Worm (Caenorhabditis elegans): ENCODE measurements around the gene T21D12.7.

The T21D12.7 gene

ce11 chrIV:307205-307604 is 15.9 kb upstream of the T21D12.7 start, which contains the start of gene swt-1:
swt-1 (plus strand) TSS chrIV:307505.
- TF ChIP-seq dmd-4 (tag; optimal IDR thresholded peaks at IDR 0.05), result no peak
- no peak for TF ChIP-seq nhr-6 (tag; optimal IDR thresholded peaks at IDR 0.05)

- TF ChIP-seq C34F6.9 (tag; optimal IDR thresholded peaks at IDR 0.05), result peak; percentile 41
- TF ChIP-seq sma-9 (GFP tag; optimal IDR thresholded peaks at IDR 0.05), result peak; percentile 24
- no peak for TF ChIP-seq sma-9 (tag; optimal IDR thresholded peaks at IDR 0.05)
- no peak for TF ChIP-seq mab-5 (tag; optimal IDR thresholded peaks at IDR 0.05)
- TF ChIP-seq unc-55 (GFP tag; optimal IDR thresholded peaks at IDR 0.05), result peak; percentile 55
- peak in 1 of 2 experiments; percentile 35 for TF ChIP-seq lsy-2 (tag; optimal IDR thresholded peaks at IDR 0.05)
- TF ChIP-seq nhr-129 (tag; optimal IDR thresholded peaks at IDR 0.05), result peak; percentile 26
- TF ChIP-seq snpc-4 (tag; optimal IDR thresholded peaks at IDR 0.05), result no peak
These were observed 15.3 kb upstream of the T21D12.7 start for ce11 chrIV:306572-306971.

- no peak for TF ChIP-seq ZK546.5 (tag; optimal IDR thresholded peaks at IDR 0.05)
- TF ChIP-seq nhr-6 (tag; optimal IDR thresholded peaks at IDR 0.05), result no peak
- TF ChIP-seq crh-2 (tag; optimal IDR thresholded peaks at IDR 0.05), result no peak
- TF ChIP-seq nhr-11 (tag; optimal IDR thresholded peaks at IDR 0.05), result no peak
- no peak for TF ChIP-seq nhr-25 (tag; optimal IDR thresholded peaks at IDR 0.05)
- TF ChIP-seq mdl-1 (tag; optimal IDR thresholded peaks at IDR 0.05), result no peak
- no peak for TF ChIP-seq sma-9 (GFP tag; optimal IDR thresholded peaks at IDR 0.05)
- no peak for TF ChIP-seq sma-9 (tag; optimal IDR thresholded peaks at IDR 0.05)
- no peak for TF ChIP-seq zag-1 (tag; optimal IDR thresholded peaks at IDR 0.05)
These were observed 13.8 kb upstream of the T21D12.7 start for ce11 chrIV:305101-305500.

- TF ChIP-seq sma-3 (GFP tag; optimal IDR thresholded peaks at IDR 0.05), result peak; percentile 3
- TF ChIP-seq R02D3.7 (tag; optimal IDR thresholded peaks at IDR 0.05), result no peak
- peak; percentile 68 for TF ChIP-seq sma-9 (GFP tag; optimal IDR thresholded peaks at IDR 0.05)
- no peak for TF ChIP-seq sma-9 (tag; optimal IDR thresholded peaks at IDR 0.05)
- no peak for TF ChIP-seq ceh-82 (tag; optimal IDR thresholded peaks at IDR 0.05)
- no peak for TF ChIP-seq elt-3 (tag; optimal IDR thresholded peaks at IDR 0.05)
- TF ChIP-seq nhr-25 (tag; optimal IDR thresholded peaks at IDR 0.05), result no peak
- TF ChIP-seq nhr-10 (tag; optimal IDR thresholded peaks at IDR 0.05), result no peak
These were observed 12.0 kb upstream of the T21D12.7 start for ce11 chrIV:303264-303663.

- TF ChIP-seq ztf-1 (GFP tag; conservative IDR thresholded peaks at IDR 0.05) (no peak), nhr-21 (tag; optimal IDR thresholded peaks at IDR 0.05) (peak; percentile 51), alr-1 (tag; optimal IDR thresholded peaks at IDR 0.05) (no peak), nhr-6 (tag; optimal IDR thresholded peaks at IDR 0.05) (no peak), sma-9 (GFP tag; optimal IDR thresholded peaks at IDR 0.05) (peak; percentile 70), sma-9 (tag; optimal IDR thresholded peaks at IDR 0.05) (no peak), aly-2 (tag; optimal IDR thresholded peaks at IDR 0.05) (no peak), nhr-25 (tag; optimal IDR thresholded peaks at IDR 0.05) (peak; percentile 26), ama-1 (optimal IDR thresholded peaks at IDR 0.05) (no peak), egl-27 (tag; optimal IDR thresholded peaks at IDR 0.05) (no peak), R02D3.7 (tag; optimal IDR thresholded peaks at IDR 0.05) (no peak), snpc-4 (tag; optimal IDR thresholded peaks at IDR 0.05) (no peak), F13H6.1 (tag; optimal IDR thresholded peaks at IDR 0.05) (no peak), gmeb-1 (tag; optimal IDR thresholded peaks at IDR 0.05) (no peak), ZK546.5 (tag; optimal IDR thresholded peaks at IDR 0.05) (no peak), elt-3 (tag; optimal IDR thresholded peaks at IDR 0.05) (no peak), peb-1 (tag; optimal IDR thresholded peaks at IDR 0.05) (no peak), nhr-237 (tag; optimal IDR thresholded peaks at IDR 0.05) (no peak), nhr-10 (tag; optimal IDR thresholded peaks at IDR 0.05) (no peak), sem-4 (tag; optimal IDR thresholded peaks at IDR 0.05) (no peak), Y55F3AM.14 (GFP tag; optimal IDR thresholded peaks at IDR 0.05) (no peak), nhr-11 (tag; optimal IDR thresholded peaks at IDR 0.05) (no peak), mab-5 (tag; optimal IDR thresholded peaks at IDR 0.05) (no peak), mdl-1 (tag; optimal IDR thresholded peaks at IDR 0.05) (no peak), unc-55 (GFP tag; optimal IDR thresholded peaks at IDR 0.05) (no peak), crh-2 (tag; optimal IDR thresholded peaks at IDR 0.05) (peak; percentile 38), nhr-12 (tag; optimal IDR thresholded peaks at IDR 0.05) (no peak), ceh-16 (tag; optimal IDR thresholded peaks at IDR 0.05) (no peak), ceh-82 (tag; optimal IDR thresholded peaks at IDR 0.05) (no peak), blmp-1 (tag; optimal IDR thresholded peaks at IDR 0.05; ENCODE audit: insufficient read depth) (no peak), fos-1 (tag; optimal IDR thresholded peaks at IDR 0.05) (peak; percentile 18), nhr-129 (tag; optimal IDR thresholded peaks at IDR 0.05) (peak; percentile 27), dmd-4 (tag; optimal IDR thresholded peaks at IDR 0.05) (no peak), lin-13 (GFP tag; optimal IDR thresholded peaks at IDR 0.05) (no peak), skn-1 (tag; optimal IDR thresholded peaks at IDR 0.05) (no peak), mbf-1 (tag; optimal IDR thresholded peaks at IDR 0.05) (no peak), ztf-4 (tag; optimal IDR thresholded peaks at IDR 0.05) (no peak), zag-1 (tag; optimal IDR thresholded peaks at IDR 0.05) (no peak), nhr-77 (tag; optimal IDR thresholded peaks at IDR 0.05) (no peak), ztf-11 (tag; optimal IDR thresholded peaks at IDR 0.05) (no peak), nhr-23 (tag; optimal IDR thresholded peaks at IDR 0.05) (no peak)
These were observed 11.5 kb upstream of the T21D12.7 start for ce11 chrIV:302743-303142.
